Fruit fly (Drosophila melanogaster): ENCODE measurements around the gene CG14645.

The CG14645 gene

dm6 chr3R:4378363-4379354 is 43.8 kb downstream of the CG14645 start, which contains the start of gene Sfxn1-3 (continued):
- TF ChIP-seq cg (GFP tag; optimal IDR thresholded peaks at IDR 0.05) (peak; percentile 62), CG9437 (GFP tag; optimal IDR thresholded peaks at IDR 0.05) (no peak), zfh1 (GFP tag; IDR thresholded peaks at IDR 0.05) (no peak; the same call in 2 of the 3 replicates), CG17912 (GFP tag; optimal IDR thresholded peaks at IDR 0.05) (peak; percentile 46), CG12219 (GFP tag; optimal IDR thresholded peaks at IDR 0.05) (no peak), CG13775 (GFP tag; optimal IDR thresholded peaks at IDR 0.05) (no peak), CG12236 (GFP tag; optimal IDR thresholded peaks at IDR 0.05) (no peak), CG30431 (GFP tag; optimal IDR thresholded peaks at IDR 0.05) (no peak), Kr (GFP tag; optimal IDR thresholded peaks at IDR 0.05) (no peak), CG13424 (tag; optimal IDR thresholded peaks at IDR 0.05) (no peak), bsh (GFP tag; optimal IDR thresholded peaks at IDR 0.05) (peak; percentile 26 to 42), CkIIα-i1 (GFP tag; IDR thresholded peaks at IDR 0.05) (no peak; the same call in 1 of the 2 replicates), chm (GFP tag; IDR thresholded peaks at IDR 0.05) (peak; percentile 68; the same call in 1 of the 2 replicates), gcm (GFP tag; optimal IDR thresholded peaks at IDR 0.05) (peak; percentile 16), CG30020 (tag; optimal IDR thresholded peaks at IDR 0.05) (no peak), Hsf (GFP tag; optimal IDR thresholded peaks at IDR 0.05) (peak; percentile 34), al (GFP tag; IDR thresholded peaks at IDR 0.05) (no peak), Med (GFP tag) (peak; percentile 94), da (GFP tag; optimal IDR thresholded peaks at IDR 0.05) (no peak), CG1647 (GFP tag; optimal IDR thresholded peaks at IDR 0.05) (no peak), ab (GFP tag; optimal IDR thresholded peaks at IDR 0.05) (peak; percentile 26), CG12744 (GFP tag; optimal IDR thresholded peaks at IDR 0.05) (no peak), sqz (GFP tag; optimal IDR thresholded peaks at IDR 0.05) (no peak), CG11085 (GFP tag; IDR thresholded peaks at IDR 0.05) (no peak; the same call in 1 of the 2 replicates), Atf-2 (GFP tag; optimal IDR thresholded peaks at IDR 0.05) (peak; percentile 26), CG13123 (GFP tag; optimal IDR thresholded peaks at IDR 0.05) (no peak), seq (GFP tag; IDR thresholded peaks at IDR 0.05) (peak; percentile 68; the same call in 1 of the 2 replicates), Sin3A (optimal IDR thresholded peaks at IDR 0.05) (no peak), br (optimal IDR thresholded peaks at IDR 0.05) (no peak), CG10147 (GFP tag; optimal IDR thresholded peaks at IDR 0.05) (peak; percentile 7), CG4328 (GFP tag; optimal IDR thresholded peaks at IDR 0.05) (peak; percentile 67), CG11093 (GFP tag; IDR thresholded peaks at IDR 0.05) (no peak), CG17359 (tag; optimal IDR thresholded peaks at IDR 0.05) (peak; percentile 37), ERR (GFP tag; optimal IDR thresholded peaks at IDR 0.05) (peak; percentile 26), CG4707 (GFP tag; optimal IDR thresholded peaks at IDR 0.05) (no peak), org-1 (GFP tag; optimal IDR thresholded peaks at IDR 0.05) (no peak), fd102C (GFP tag; optimal IDR thresholded peaks at IDR 0.05) (no peak), inv (GFP tag; IDR thresholded peaks at IDR 0.05; ENCODE audit: partially characterized antibody) (no peak; the same call in 1 of the 2 replicates), Meics (GFP tag; optimal IDR thresholded peaks at IDR 0.05) (peak; percentile 45), salm (tag; optimal IDR thresholded peaks at IDR 0.05) (no peak), CG2202 (tag; optimal IDR thresholded peaks at IDR 0.05) (no peak), CG15073 (GFP tag; optimal IDR thresholded peaks at IDR 0.05) (no peak), Ets97D (GFP tag; optimal IDR thresholded peaks at IDR 0.05) (no peak), Elba2 (GFP tag; optimal IDR thresholded peaks at IDR 0.05) (no peak), CG8944 (GFP tag; optimal IDR thresholded peaks at IDR 0.05) (no peak), zf30C (GFP tag; optimal IDR thresholded peaks at IDR 0.05) (no peak), CG2116 (GFP tag; optimal IDR thresholded peaks at IDR 0.05) (peak; percentile 8), kah (GFP tag; optimal IDR thresholded peaks at IDR 0.05) (peak; percentile 82), dysf (GFP tag; IDR thresholded peaks at IDR 0.05) (0 out of 3 replicates have a peak, but pooled peaks have one; percentile 20)

All from whole organism, embryonic.